Fruit fly (Drosophila melanogaster): ENCODE data around the gene hyx.
A peak's percentile ranks its signal among the peaks of the same experiment; 100 is the strongest.

hyx gene

dm6 chr3R:9053021-9053420 is 14.5 kb downstream of the hyx start:
- TF ChIP-seq CG9705 (GFP tag; optimal IDR thresholded peaks at IDR 0.05) (no peak), HLH106 (tag; optimal IDR thresholded peaks at IDR 0.05) (peak; percentile 56), Jra (GFP tag; optimal IDR thresholded peaks at IDR 0.05) (peak; percentile 82), sv (GFP tag; optimal IDR thresholded peaks at IDR 0.05) (peak; percentile 37), Dif (GFP tag; optimal IDR thresholded peaks at IDR 0.05; ENCODE audit: partially characterized antibody) (peak; percentile 95), Dfd (GFP tag; optimal IDR thresholded peaks at IDR 0.05) (no peak), Vsx2 (GFP tag; optimal IDR thresholded peaks at IDR 0.05; ENCODE audit: partially characterized antibody) (no peak), Myc (optimal IDR thresholded peaks at IDR 0.05) (peak; percentile 59), h (GFP tag; optimal IDR thresholded peaks at IDR 0.05) (peak; percentile 96), CrebA (GFP tag; optimal IDR thresholded peaks at IDR 0.05; ENCODE audit: borderline replicate concordance) (no peak), lola (GFP tag; optimal IDR thresholded peaks at IDR 0.05) (no peak), fru (GFP tag; optimal IDR thresholded peaks at IDR 0.05) (peak; percentile 87), OdsH (GFP tag; optimal IDR thresholded peaks at IDR 0.05) (peak; percentile 65), rgr (GFP tag; optimal IDR thresholded peaks at IDR 0.05) (peak; percentile 79), Hr83 (GFP tag; optimal IDR thresholded peaks at IDR 0.05; ENCODE audit: poor library complexity, severe bottlenecking) (peak; percentile 85), dsf (GFP tag; optimal IDR thresholded peaks at IDR 0.05; ENCODE audit: borderline replicate concordance) (no peak), dl (GFP tag; optimal IDR thresholded peaks at IDR 0.05; ENCODE audit: insufficient read depth in 1 of 2, partially characterized antibody in 2 of 2) (peak; percentile 53 to 90), psq (GFP tag; optimal IDR thresholded peaks at IDR 0.05) (peak; percentile 69), dmrt93B (GFP tag; optimal IDR thresholded peaks at IDR 0.05) (no peak), usp (GFP tag; optimal IDR thresholded peaks at IDR 0.05) (no peak), pan (optimal IDR thresholded peaks at IDR 0.05) (no peak), brk (GFP tag; optimal IDR thresholded peaks at IDR 0.05) (no peak), Sp1 (GFP tag; optimal IDR thresholded peaks at IDR 0.05) (peak; percentile 72), ey (GFP tag; optimal IDR thresholded peaks at IDR 0.05) (peak; percentile 70), woc (GFP tag; optimal IDR thresholded peaks at IDR 0.05) (peak; percentile 71), Hnf4 (GFP tag; optimal IDR thresholded peaks at IDR 0.05) (peak; percentile 67), Mio (GFP tag; optimal IDR thresholded peaks at IDR 0.05) (no peak), tai (GFP tag; optimal IDR thresholded peaks at IDR 0.05) (no peak), br (GFP tag; optimal IDR thresholded peaks at IDR 0.05) (peak; percentile 75), jim (GFP tag; optimal IDR thresholded peaks at IDR 0.05) (peak; percentile 81), foxo (GFP tag; optimal IDR thresholded peaks at IDR 0.05) (peak; percentile 10 to 77), GATAd (GFP tag; optimal IDR thresholded peaks at IDR 0.05) (no peak)

DNA sequence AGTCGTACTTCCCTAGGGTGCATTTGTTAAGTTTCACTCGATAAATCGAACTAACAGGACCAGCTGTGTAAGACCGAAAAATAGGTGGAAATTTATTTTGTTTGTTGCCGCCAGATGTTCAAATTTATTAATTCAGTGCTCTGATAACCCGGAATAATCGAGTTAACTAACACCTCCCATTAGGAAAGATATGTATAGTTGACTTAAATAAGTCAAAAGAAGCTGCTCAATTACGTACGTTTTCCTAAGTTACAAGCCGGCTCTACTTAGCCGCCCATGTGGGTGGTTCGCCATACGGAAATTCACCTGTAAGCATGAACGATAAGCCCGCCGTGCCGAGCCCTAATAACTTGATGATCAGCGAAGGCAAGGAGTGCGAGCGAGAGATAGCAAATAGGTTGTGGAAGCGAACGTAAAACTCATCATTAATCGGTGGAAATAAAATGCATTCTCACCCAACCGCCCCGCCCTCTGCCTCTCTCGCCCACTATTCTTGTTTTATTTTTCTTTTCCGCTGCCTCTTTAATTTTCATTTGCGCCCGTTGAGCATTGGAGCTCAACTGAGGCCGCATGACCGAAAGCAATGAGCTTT is 15.4 kb downstream of the hyx start:
- TF ChIP-seq jim (GFP tag; optimal IDR thresholded peaks at IDR 0.05) (no peak), Abd-B (GFP tag; optimal IDR thresholded peaks at IDR 0.05) (no peak), woc (GFP tag; optimal IDR thresholded peaks at IDR 0.05) (peak; percentile 50), Hr83 (GFP tag; optimal IDR thresholded peaks at IDR 0.05; ENCODE audit: poor library complexity, severe bottlenecking) (peak; percentile 45), Dif (GFP tag; optimal IDR thresholded peaks at IDR 0.05; ENCODE audit: partially characterized antibody) (peak; percentile 75), Sp1 (GFP tag; optimal IDR thresholded peaks at IDR 0.05) (peak; percentile 57), ey (GFP tag; optimal IDR thresholded peaks at IDR 0.05) (peak; percentile 71), dmrt93B (GFP tag; optimal IDR thresholded peaks at IDR 0.05) (peak; percentile 66), fru (GFP tag; optimal IDR thresholded peaks at IDR 0.05) (peak; percentile 76), br (GFP tag; optimal IDR thresholded peaks at IDR 0.05) (peak; percentile 66), foxo (GFP tag; optimal IDR thresholded peaks at IDR 0.05) (peak in 1 of 2 experiments; percentile 73), rgr (GFP tag; optimal IDR thresholded peaks at IDR 0.05) (peak; percentile 24), h (GFP tag; optimal IDR thresholded peaks at IDR 0.05) (peak; percentile 51), CG9705 (GFP tag; optimal IDR thresholded peaks at IDR 0.05) (peak; percentile 4), sage (GFP tag; optimal IDR thresholded peaks at IDR 0.05) (no peak), HLH106 (tag; optimal IDR thresholded peaks at IDR 0.05) (peak; percentile 72), lola (GFP tag; optimal IDR thresholded peaks at IDR 0.05) (no peak), psq (GFP tag; optimal IDR thresholded peaks at IDR 0.05) (peak; percentile 42), CG32264 (GFP tag; optimal IDR thresholded peaks at IDR 0.05) (peak; percentile 50)

Measured in whole organism, wandering third instar larva.